Worm (Caenorhabditis elegans) whole organism, L1 larva: ENCODE results near the gene sqst-4.

Source experiments
- C16A3.4 ChIP-seq: fragments of 150-350 bp; optimal IDR thresholded peaks from 2 replicates; lab custom pipeline; 2014; ENCODE audit warnings: missing biosample characterization, missing genetic modification characterization
- aly-2 ChIP-seq: fragments of 150-350 bp; optimal IDR thresholded peaks from 2 replicates; lab custom pipeline; 2014; ENCODE audit warnings: missing biosample characterization, missing genetic modification characterization
- ama-1 ChIP-seq: fragments of 150-350 bp; optimal IDR thresholded peaks from 2 replicates; lab custom pipeline; 2014
- ceh-82 ChIP-seq, 3 experiments: fragments of 150-350 bp in 1 of 3; sonication (generic microtip) in 2 of 3; optimal IDR thresholded peaks; 2 replicates each; lab custom pipeline; 2014 to 2017; ENCODE audit warnings: missing biosample characterization in 3 of 3, missing genetic modification characterization in 3 of 3
- dsc-1 ChIP-seq: sonication (generic microtip); optimal IDR thresholded peaks from 2 replicates; lab custom pipeline; 2016; ENCODE audit warnings: mild to moderate bottlenecking, missing genetic modification characterization, missing compliant biosample characterization
- fkh-10 ChIP-seq: sonication (generic microtip); optimal IDR thresholded peaks from 2 replicates; lab custom pipeline; 2017; ENCODE audit warnings: missing biosample characterization, missing genetic modification reagents, missing genetic modification characterization
- mab-9 ChIP-seq: fragments of 200-800 bp; sonication (Bioruptor generic); IDR thresholded peaks from 2 replicates; pipeline ENCODE4 v1.3.6; 2022; ENCODE audit warnings: missing genetic modification reagents, missing genetic modification characterization, missing compliant biosample characterization
- mdl-1 ChIP-seq, 2 experiments: fragments of 150-350 bp; optimal IDR thresholded peaks; 2 replicates each; lab custom pipeline; 2014 to 2017; ENCODE audit warnings: missing biosample characterization in 2 of 2, missing genetic modification characterization in 2 of 2, inconsistent platforms in 1 of 2
- nhr-11 ChIP-seq: fragments of 150-350 bp; optimal IDR thresholded peaks from 2 replicates; lab custom pipeline; 2014; ENCODE audit warnings: missing biosample characterization, missing genetic modification characterization
- pag-3 ChIP-seq: sonication (generic microtip); optimal IDR thresholded peaks from 2 replicates; lab custom pipeline; 2017; ENCODE audit warnings: missing genetic modification characterization, mild to moderate bottlenecking, missing compliant biosample characterization, antibody characterized with exemption, borderline replicate concordance; ENCODE audit not compliant: insufficient read depth
- tbx-2 ChIP-seq: sonication (generic microtip); optimal IDR thresholded peaks from 2 replicates; lab custom pipeline; 2016; ENCODE audit warnings: missing genetic modification characterization, missing compliant biosample characterization
- ztf-11 ChIP-seq, 2 experiments: sonication (generic microtip); optimal IDR thresholded peaks; 2 replicates each; lab custom pipeline; 2016 to 2017; ENCODE audit warnings: missing genetic modification characterization in 2 of 2, missing biosample characterization in 1 of 2, missing compliant biosample characterization in 1 of 2

- no peak for TF ChIP-seq tbx-2 (tag; lab: Kevin White, UChicago)
- no peak for TF ChIP-seq ztf-11 (tag; optimal IDR thresholded peaks at IDR 0.05; lab: Kevin White, UChicago)
- no peak for TF ChIP-seq mab-9 (GFP tag; lab: Robert Waterston, UW)
- no peak for TF ChIP-seq pag-3 (tag; lab: Kevin White, UChicago)
- TF ChIP-seq nhr-11 (tag; lab: Kevin White, UChicago): no peak
- no peak for TF ChIP-seq dsc-1
- TF ChIP-seq mdl-1 (tag; optimal IDR thresholded peaks at IDR 0.05; lab: Kevin White, UChicago): no peak
- TF ChIP-seq fkh-10: no peak
- TF ChIP-seq ama-1 (lab: Kevin White, UChicago): no peak
- TF ChIP-seq aly-2: no peak
- TF ChIP-seq C16A3.4 (tag; lab: Kevin White, UChicago): no peak
- TF ChIP-seq ceh-82 (tag; optimal IDR thresholded peaks at IDR 0.05; lab: Kevin White, UChicago): no peak
Observed at ce11 chrV:16460866-16461265, 27.4 kb upstream of the sqst-4 start, which contains the start of gene srh-142.
